Fruit fly (Drosophila melanogaster) Kc167 (cell line): ENCODE measurements around the gene CG8001.

Experiments used
- Sin3A ChIP-seq: fragments of >200 bp; optimal IDR thresholded peaks from 2 replicates; lab custom pipeline; 2018; ENCODE audit warnings: missing external identifiers
- h ChIP-seq: fragments of >200 bp; optimal IDR thresholded peaks from 3 replicates; lab custom pipeline; 2018; ENCODE audit warnings: missing external identifiers
- psq ChIP-seq: fragments of >200 bp; optimal IDR thresholded peaks from 2 replicates; lab custom pipeline; 2017; ENCODE audit warnings: missing external identifiers
- ttk ChIP-seq: sonication (Bioruptor generic); optimal IDR thresholded peaks from 2 replicates; lab custom pipeline; 2017; ENCODE audit warnings: missing external identifiers

DNA sequence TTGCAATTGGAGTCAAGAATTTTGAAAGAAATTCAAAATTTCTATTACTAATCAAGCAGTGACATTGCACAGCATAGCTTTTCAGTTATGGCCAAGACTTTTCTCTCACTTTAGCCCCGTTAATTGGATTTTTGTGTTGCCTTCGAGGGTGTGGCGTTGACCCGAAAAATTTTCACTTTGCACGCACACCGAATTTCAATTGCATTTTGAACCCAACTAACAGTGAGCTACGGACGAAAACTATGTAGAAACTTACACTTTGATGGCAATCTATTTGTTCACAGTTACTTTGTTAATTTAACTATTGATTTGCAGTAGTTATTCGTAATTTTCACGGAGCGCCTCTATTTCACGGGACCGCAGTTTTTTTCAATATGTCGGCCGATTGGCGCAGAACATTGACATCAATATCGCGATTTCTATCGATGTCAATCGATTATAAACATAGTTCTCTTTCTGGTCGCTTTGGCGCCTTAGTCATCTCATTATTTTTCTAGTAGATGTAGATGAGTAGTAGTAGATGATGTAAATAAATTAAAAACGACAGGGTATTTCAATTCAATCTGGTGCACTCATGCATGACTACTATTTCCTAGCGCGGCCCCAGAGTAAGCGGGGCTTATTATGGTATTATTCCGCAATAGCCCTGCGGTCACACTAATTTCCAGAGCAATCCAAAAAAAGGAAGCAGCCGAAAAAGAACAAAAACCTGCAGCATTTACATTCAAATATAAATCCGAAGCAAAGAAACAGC is 39.2 kb downstream of the CG8001 start, which contains the start of the genes alpha-Spec, dlt and Cdc37:
- TF ChIP-seq psq (lab: Kevin White, UChicago) (no peak), ttk (no peak), h (no peak), Sin3A (lab: Kevin White, UChicago) (no peak)
